Fruit fly (Drosophila melanogaster) whole organism, embryonic: ENCODE measurements around the gene CG43052.

Experiments used
- Atf3 ChIP-seq: fragments of 200-800 bp; sonication (Bioruptor generic); optimal IDR thresholded peaks from 3 replicates; lab custom pipeline; 2016; ENCODE audit warnings: missing biosample characterization, missing genetic modification characterization
- CG13287 ChIP-seq: fragments of 200-800 bp; sonication (Bioruptor generic); IDR thresholded peaks from 2 replicates; pipeline ENCODE4 v1.3.6; 2022; ENCODE audit warnings: missing biosample characterization, missing genetic modification characterization; ENCODE audit not compliant: partially characterized antibody
- CG15073 ChIP-seq: fragments of 200-800 bp; sonication (Bioruptor generic); optimal IDR thresholded peaks from 2 replicates; lab custom pipeline; 2016; ENCODE audit warnings: missing biosample characterization, missing genetic modification characterization
- CG15601 ChIP-seq: fragments of 200-800 bp; sonication (Bioruptor generic); optimal IDR thresholded peaks from 3 replicates; lab custom pipeline; 2019; ENCODE audit warnings: missing biosample characterization, mild to moderate bottlenecking, missing genetic modification characterization, moderate library complexity
- CG1603 ChIP-seq: fragments of 200-800 bp; sonication (Bioruptor generic); optimal IDR thresholded peaks from 2 replicates; lab custom pipeline; 2019; ENCODE audit warnings: missing biosample characterization, mild to moderate bottlenecking, missing genetic modification characterization, moderate library complexity
- CG1647 ChIP-seq: fragments of 200-800 bp; sonication (Bioruptor generic); optimal IDR thresholded peaks from 3 replicates; lab custom pipeline; 2016; ENCODE audit warnings: missing biosample characterization, missing genetic modification characterization
- CG17912 ChIP-seq: fragments of 200-800 bp; sonication (Bioruptor generic); optimal IDR thresholded peaks from 2 replicates; lab custom pipeline; 2018; ENCODE audit warnings: missing biosample characterization, mild to moderate bottlenecking, missing genetic modification characterization
- CG1792 ChIP-seq: fragments of 200-800 bp; sonication (Bioruptor generic); optimal IDR thresholded peaks from 2 replicates; lab custom pipeline; 2016; ENCODE audit warnings: missing biosample characterization, missing genetic modification characterization
- CG2678 ChIP-seq: fragments of 200-800 bp; sonication (Bioruptor generic); optimal IDR thresholded peaks from 3 replicates; lab custom pipeline; 2019; ENCODE audit warnings: missing biosample characterization, mild to moderate bottlenecking, missing genetic modification characterization, moderate library complexity
- CG32767 ChIP-seq: fragments of 200-800 bp; sonication (Bioruptor generic); IDR thresholded peaks from 2 replicates; pipeline ENCODE4 v1.3.6; 2022; ENCODE audit warnings: missing biosample characterization, missing genetic modification characterization
- CG34376 ChIP-seq: fragments of 200-800 bp; sonication (Bioruptor generic); optimal IDR thresholded peaks from 2 replicates; lab custom pipeline; 2018; ENCODE audit warnings: missing biosample characterization, mild to moderate bottlenecking, missing genetic modification characterization
- CG34422 ChIP-seq: fragments of 200-800 bp; sonication (Bioruptor generic); IDR thresholded peaks from 3 replicates; pipeline ENCODE4 v1.3.6; 2022; ENCODE audit warnings: missing biosample characterization, missing genetic modification characterization
- CG4707 ChIP-seq: fragments of 200-800 bp; sonication (Bioruptor generic); optimal IDR thresholded peaks from 2 replicates; lab custom pipeline; 2018; ENCODE audit warnings: missing biosample characterization, mild to moderate bottlenecking, missing genetic modification characterization, moderate library complexity
- CG6683 ChIP-seq: fragments of 200-800 bp; sonication (Bioruptor generic); optimal IDR thresholded peaks from 2 replicates; lab custom pipeline; 2017; ENCODE audit warnings: missing biosample characterization, mild to moderate bottlenecking, missing genetic modification characterization, missing genetic modification reagents
- CG9727 ChIP-seq: fragments of 200-800 bp; sonication (Bioruptor generic); optimal IDR thresholded peaks from 3 replicates; lab custom pipeline; 2017; ENCODE audit warnings: missing biosample characterization, mild to moderate bottlenecking, missing genetic modification characterization
- CoRest ChIP-seq: fragments of 200-800 bp; sonication (Bioruptor generic); optimal IDR thresholded peaks from 3 replicates; lab custom pipeline; 2018; ENCODE audit warnings: missing biosample characterization, mild to moderate bottlenecking, missing genetic modification characterization, moderate library complexity
- Dp ChIP-seq: fragments of 200-800 bp; sonication (Bioruptor generic); optimal IDR thresholded peaks from 2 replicates; lab custom pipeline; 2018; ENCODE audit warnings: missing biosample characterization, mild to moderate bottlenecking, missing genetic modification characterization, moderate library complexity
- E2f1 ChIP-seq: fragments of 200-800 bp; sonication (Bioruptor generic); IDR thresholded peaks from 2 replicates; pipeline ENCODE4 v1.3.6; 2022; ENCODE audit warnings: missing biosample characterization, missing genetic modification characterization
- ERR ChIP-seq: fragments of 200-800 bp; sonication (Bioruptor generic); optimal IDR thresholded peaks from 2 replicates; lab custom pipeline; 2016; ENCODE audit warnings: missing biosample characterization, missing genetic modification characterization
- HLH3B ChIP-seq: fragments of 200-800 bp; sonication (Bioruptor generic); IDR thresholded peaks from 2 replicates; pipeline ENCODE4 v1.3.6; 2022; ENCODE audit warnings: missing biosample characterization, missing genetic modification characterization
- Hand ChIP-seq: fragments of 200-800 bp; sonication (Bioruptor generic); optimal IDR thresholded peaks from 2 replicates; lab custom pipeline; 2017; ENCODE audit warnings: mild to moderate bottlenecking, missing biosample characterization, missing genetic modification reagents, missing genetic modification characterization
- Hr51 ChIP-seq, 2 experiments: fragments of 200-800 bp; sonication (Bioruptor generic); optimal IDR thresholded peaks; 2 replicates in 1 of 2; 3 replicates in 1 of 2; lab custom pipeline; 2016 to 2018; ENCODE audit warnings: missing biosample characterization in 2 of 2, missing genetic modification characterization in 2 of 2, mild to moderate bottlenecking in 1 of 2, moderate library complexity in 1 of 2
- Hr78 ChIP-seq, 2 experiments: fragments of 200-800 bp in 1 of 2; fragments of >200 bp in 1 of 2; sonication (Bioruptor generic) in 1 of 2; optimal IDR thresholded peaks; 2 replicates each; lab custom pipeline; 2017 to 2019; ENCODE audit warnings: missing biosample characterization in 2 of 2, missing genetic modification characterization in 2 of 2, mild to moderate bottlenecking in 1 of 2, moderate library complexity in 1 of 2
- MESR4 ChIP-seq: fragments of 200-800 bp; sonication (Bioruptor generic); optimal IDR thresholded peaks from 2 replicates; lab custom pipeline; 2018; ENCODE audit warnings: missing biosample characterization, mild to moderate bottlenecking, missing genetic modification characterization, moderate library complexity
- Med ChIP-seq: fragments of 200-800 bp; sonication (Bioruptor generic); peaks from one replicate; lab custom pipeline; 2016; ENCODE audit warnings: missing biosample characterization, missing genetic modification characterization, mild to moderate bottlenecking, inconsistent platforms, moderate library complexity
- Nf-YC ChIP-seq: fragments of 200-800 bp; optimal IDR thresholded peaks from 3 replicates; lab custom pipeline; 2019; ENCODE audit warnings: missing biosample characterization, mild to moderate bottlenecking, missing genetic modification characterization, moderate library complexity
- Pdp1 ChIP-seq, 2 experiments: fragments of 200-800 bp; sonication (Bioruptor generic); optimal IDR thresholded peaks; 3 replicates each; lab custom pipeline; 2016; ENCODE audit warnings: missing biosample characterization in 2 of 2, missing genetic modification characterization in 2 of 2, mild to moderate bottlenecking in 1 of 2, moderate library complexity in 1 of 2
- Rx ChIP-seq: fragments of 200-800 bp; sonication (Bioruptor generic); IDR thresholded peaks from 2 replicates; pipeline ENCODE4 v1.3.6; 2022; ENCODE audit warnings: missing biosample characterization, missing genetic modification characterization
- Six4 ChIP-seq: fragments of 200-800 bp; sonication (Bioruptor generic); optimal IDR thresholded peaks from 2 replicates; lab custom pipeline; 2016; ENCODE audit warnings: missing biosample characterization, missing genetic modification characterization
- bigmax ChIP-seq: fragments of 200-800 bp; sonication (Bioruptor generic); optimal IDR thresholded peaks from 2 replicates; lab custom pipeline; 2018; ENCODE audit warnings: missing biosample characterization, mild to moderate bottlenecking, missing genetic modification characterization
- cato ChIP-seq: fragments of 200-800 bp; sonication (Bioruptor generic); optimal IDR thresholded peaks from 2 replicates; lab custom pipeline; 2016; ENCODE audit warnings: missing biosample characterization, missing genetic modification characterization, borderline replicate concordance
- corto ChIP-seq: fragments of 200-800 bp; sonication (Bioruptor generic); optimal IDR thresholded peaks from 2 replicates; lab custom pipeline; 2016; ENCODE audit warnings: missing biosample characterization, mild to moderate bottlenecking, missing genetic modification characterization, moderate library complexity
- crol ChIP-seq: fragments of 200-800 bp; sonication (Bioruptor generic); IDR thresholded peaks from 2 replicates; pipeline ENCODE4 v1.3.6; 2022; ENCODE audit warnings: missing biosample characterization, missing genetic modification characterization
- da ChIP-seq: fragments of 200-800 bp; sonication (Bioruptor generic); optimal IDR thresholded peaks from 2 replicates; lab custom pipeline; 2016; ENCODE audit warnings: missing biosample characterization, missing genetic modification characterization
- ems ChIP-seq: fragments of 200-800 bp; sonication (Bioruptor generic); optimal IDR thresholded peaks from 3 replicates; lab custom pipeline; 2016; ENCODE audit warnings: missing biosample characterization, missing genetic modification characterization
- eve ChIP-seq, 2 experiments: fragments of >200 bp; optimal IDR thresholded peaks; 2 replicates each; lab custom pipeline; 2017; ENCODE audit warnings: missing biosample characterization in 2 of 2, missing genetic modification characterization in 2 of 2
- ftz-f1 ChIP-seq: fragments of 200-800 bp; sonication (Bioruptor generic); optimal IDR thresholded peaks from 2 replicates; lab custom pipeline; 2016; ENCODE audit warnings: missing biosample characterization, missing genetic modification characterization
- gfzf ChIP-seq: fragments of 200-800 bp; sonication (Bioruptor generic); optimal IDR thresholded peaks from 2 replicates; lab custom pipeline; 2016; ENCODE audit warnings: missing biosample characterization, mild to moderate bottlenecking, missing genetic modification characterization, moderate library complexity
- klu ChIP-seq: fragments of 200-800 bp; sonication (Bioruptor generic); IDR thresholded peaks from 2 replicates; pipeline ENCODE4 v1.3.6; 2022; ENCODE audit warnings: missing biosample characterization, missing genetic modification characterization
- ro ChIP-seq: fragments of 200-800 bp; sonication (Bioruptor generic); IDR thresholded peaks from 2 replicates; pipeline ENCODE4 v1.3.6; 2022; ENCODE audit warnings: missing biosample characterization, missing genetic modification characterization
- schlank ChIP-seq: fragments of 200-800 bp; sonication (Bioruptor generic); optimal IDR thresholded peaks from 2 replicates; lab custom pipeline; 2018; ENCODE audit warnings: missing biosample characterization, mild to moderate bottlenecking, missing genetic modification characterization
- stwl ChIP-seq: fragments of 200-800 bp; sonication (Bioruptor generic); optimal IDR thresholded peaks from 3 replicates; lab custom pipeline; 2018; ENCODE audit warnings: missing biosample characterization, mild to moderate bottlenecking, missing genetic modification characterization, moderate library complexity
- trem ChIP-seq: fragments of 200-800 bp; optimal IDR thresholded peaks from 3 replicates; lab custom pipeline; 2019; ENCODE audit warnings: missing biosample characterization, mild to moderate bottlenecking, missing genetic modification characterization, moderate library complexity
- unc-4 ChIP-seq: fragments of 200-800 bp; sonication (Bioruptor generic); IDR thresholded peaks from 2 replicates; pipeline ENCODE4 v1.3.6; 2022; ENCODE audit warnings: missing biosample characterization, missing genetic modification characterization; ENCODE audit not compliant: partially characterized antibody
- yki ChIP-seq: fragments of >200 bp; optimal IDR thresholded peaks from 3 replicates; lab custom pipeline; 2018

CG43052 gene

dm6 chr2L:14337940-14338339, 13.9 kb upstream of the CG43052 start, which contains the start of gene CG15286 (continued):
- TF ChIP-seq cato (GFP tag; lab: Kevin White, UChicago) (no peak), bigmax (GFP tag; lab: Kevin White, UChicago) (no peak)

dm6 chr2L:14340964-14341363, 10.9 kb upstream of the CG43052 start:
- peak; percentile 19 for TF ChIP-seq ERR (GFP tag; lab: Kevin White, UChicago)
- TF ChIP-seq E2f1 (GFP tag; lab: Robert Waterston, UW) = no peak
- no peak for TF ChIP-seq da (GFP tag; lab: Kevin White, UChicago)
- peak; percentile 60 for TF ChIP-seq Atf3 (GFP tag; lab: Kevin White, UChicago)
- TF ChIP-seq CG17912 (GFP tag; lab: Kevin White, UChicago) = no peak
- 0 out of 3 replicates have a peak, but pooled peaks have one; percentile 29 for TF ChIP-seq CG34422 (GFP tag; lab: Robert Waterston, UW)
- TF ChIP-seq ftz-f1 (GFP tag; lab: Kevin White, UChicago) = peak; percentile 15
- TF ChIP-seq crol = peak; percentile 77
- peak; percentile 77 for TF ChIP-seq Nf-YC (tag; lab: Kevin White, UChicago)
- TF ChIP-seq Hr78 (GFP tag; optimal IDR thresholded peaks at IDR 0.05; lab: Kevin White, UChicago) = peak in 1 of 2 experiments; percentile 76
- no peak for TF ChIP-seq unc-4 (GFP tag; lab: Robert Waterston, UW)
- no peak for TF ChIP-seq Hr51 (GFP tag; optimal IDR thresholded peaks at IDR 0.05; lab: Kevin White, UChicago)

dm6 chr2L:14346588-14346987, 5.3 kb upstream of the CG43052 start, which contains the start of gene Send2:
Gene Send2, minus strand, starts transcription at chr2L:14346688.
- no peak for TF ChIP-seq CG32767 (GFP tag; lab: Robert Waterston, UW)

dm6 chr2L:14348602-14349001, 3.3 kb upstream of the CG43052 start, which contains the start of gene mTTF:
Gene mTTF, minus strand, starts transcription at chr2L:14348790.
- TF ChIP-seq ro (GFP tag; lab: Robert Waterston, UW) = no peak
- peak; percentile 72 for TF ChIP-seq CG1603 (tag; lab: Kevin White, UChicago)
- TF ChIP-seq CG9727 (GFP tag; lab: Kevin White, UChicago) = no peak
- peak; percentile 34 for TF ChIP-seq gfzf (GFP tag; lab: Kevin White, UChicago)
- no peak for TF ChIP-seq CG1792
- no peak for TF ChIP-seq CG2678
- peak; percentile 29 for TF ChIP-seq CG15601 (tag; lab: Kevin White, UChicago)
- no peak for TF ChIP-seq CG15073 (GFP tag; lab: Kevin White, UChicago)
- TF ChIP-seq CoRest = no peak
- TF ChIP-seq CG13287 (GFP tag; lab: Robert Waterston, UW) = peak; percentile 72
- no peak for TF ChIP-seq CG1647 (GFP tag; lab: Kevin White, UChicago)
- no peak for TF ChIP-seq CG34376 (GFP tag; lab: Kevin White, UChicago)
- peak in 1 of 2 experiments; percentile 94 for TF ChIP-seq Pdp1 (GFP tag; optimal IDR thresholded peaks at IDR 0.05; lab: Kevin White, UChicago)
- no peak for TF ChIP-seq corto
- TF ChIP-seq Hand = no peak
- TF ChIP-seq Rx = no peak
- TF ChIP-seq yki (lab: Kevin White, UChicago) = no peak
- TF ChIP-seq Med (GFP tag; lab: Kevin White, UChicago) = peak; percentile 67
- no peak for TF ChIP-seq HLH3B (GFP tag; lab: Robert Waterston, UW)
- TF ChIP-seq MESR4 (GFP tag; lab: Kevin White, UChicago) = peak; percentile 53
- no peak for TF ChIP-seq CG6683 (GFP tag; lab: Kevin White, UChicago)
- no peak for TF ChIP-seq Six4
- TF ChIP-seq klu = no peak
- no peak for TF ChIP-seq eve (GFP tag; optimal IDR thresholded peaks at IDR 0.05; lab: Kevin White, UChicago)
- no peak for TF ChIP-seq ems (GFP tag; lab: Kevin White, UChicago)
- TF ChIP-seq trem (tag; lab: Kevin White, UChicago) = peak; percentile 50
- no peak for TF ChIP-seq CG4707 (GFP tag; lab: Kevin White, UChicago)
- no peak for TF ChIP-seq schlank (tag; lab: Kevin White, UChicago)
- peak; percentile 64 for TF ChIP-seq stwl (tag; lab: Kevin White, UChicago)
- TF ChIP-seq Dp (GFP tag; lab: Kevin White, UChicago) = peak; percentile 73
